Fruit fly (Drosophila melanogaster): Measurements from ENCODE around the gene IFT57.

DNA sequence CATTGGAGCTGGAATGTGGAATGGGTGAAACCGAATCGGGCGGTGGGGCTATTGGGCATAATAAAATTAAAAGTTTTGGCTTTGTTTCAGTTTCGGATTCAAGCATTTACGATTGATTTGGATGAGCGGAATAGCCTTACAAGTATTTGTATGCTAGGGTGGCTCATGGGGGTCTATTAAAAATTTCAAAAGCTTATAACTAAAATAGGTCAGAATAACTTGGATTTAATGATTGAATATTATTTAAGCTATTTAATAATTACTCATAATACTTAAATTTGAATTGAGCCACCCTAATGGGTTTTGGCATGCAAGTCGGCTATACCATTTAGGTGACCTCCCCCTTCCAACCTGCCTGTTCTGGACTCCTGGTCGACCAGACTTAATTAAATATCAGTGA lies 29.1 kb downstream of the IFT57 start:
- no peak for TF ChIP-seq psq (optimal IDR thresholded peaks at IDR 0.05)
- no peak for TF ChIP-seq Myc (optimal IDR thresholded peaks at IDR 0.05)
